Fruit fly (Drosophila melanogaster) whole organism: ENCODE data around the gene CG7632.

Experiments
- CG8478 ChIP-seq: fragments of >200 bp; optimal IDR thresholded peaks from 2 replicates; lab custom pipeline; 2018; ENCODE audit warnings: inconsistent platforms
- Dll ChIP-seq: fragments of >200 bp; optimal IDR thresholded peaks from 2 replicates; lab custom pipeline; 2017
- EcR ChIP-seq, 2 experiments: fragments of >200 bp; optimal IDR thresholded peaks; 2 replicates each; lab custom pipeline; 2017; ENCODE audit warnings: missing biosample characterization in 2 of 2, missing genetic modification characterization in 2 of 2, missing genetic modification reagents in 2 of 2
- pan ChIP-seq: fragments of >200 bp; optimal IDR thresholded peaks from 2 replicates; lab custom pipeline; 2017
- psq ChIP-seq: fragments of >200 bp; optimal IDR thresholded peaks from 2 replicates; lab custom pipeline; 2017
- usp ChIP-seq: fragments of >200 bp; optimal IDR thresholded peaks from 2 replicates; lab custom pipeline; 2017; ENCODE audit warnings: missing biosample characterization, missing genetic modification characterization, mixed read lengths

DNA sequence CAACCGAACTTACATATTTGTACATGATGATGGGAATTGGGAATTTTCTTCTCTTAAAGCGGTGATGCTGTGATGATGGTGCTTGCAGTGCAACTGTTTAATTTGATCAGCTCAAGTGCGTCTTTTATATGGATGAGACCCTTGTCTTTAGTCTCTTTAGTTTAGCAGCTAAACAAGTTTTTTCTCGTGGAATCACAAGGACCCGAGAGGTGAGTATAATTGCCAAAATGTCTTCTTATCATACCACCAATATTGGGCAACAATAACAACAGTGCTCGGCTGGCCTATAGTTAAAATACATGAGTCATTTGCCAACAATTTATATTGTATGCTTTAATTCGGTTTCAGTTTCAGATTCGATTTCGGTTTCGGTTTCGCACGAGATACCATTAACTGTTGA, 6.8 kb upstream of the CG7632 start, which contains the start of gene Edg78E:
- TF ChIP-seq usp (GFP tag; lab: Kevin White, UChicago) = no peak
- no peak for TF ChIP-seq Dll
- no peak for TF ChIP-seq pan (lab: Kevin White, UChicago)
- TF ChIP-seq CG8478 (lab: Kevin White, UChicago) = no peak
- TF ChIP-seq psq (lab: Kevin White, UChicago) = no peak
- no peak for TF ChIP-seq EcR (GFP tag; optimal IDR thresholded peaks at IDR 0.05; lab: Kevin White, UChicago)
